Fruit fly (Drosophila melanogaster): ENCODE data around the gene Nt5a.
A peak's percentile ranks its signal among the peaks of the same experiment; 100 is the strongest.

The Nt5a gene

DNA sequence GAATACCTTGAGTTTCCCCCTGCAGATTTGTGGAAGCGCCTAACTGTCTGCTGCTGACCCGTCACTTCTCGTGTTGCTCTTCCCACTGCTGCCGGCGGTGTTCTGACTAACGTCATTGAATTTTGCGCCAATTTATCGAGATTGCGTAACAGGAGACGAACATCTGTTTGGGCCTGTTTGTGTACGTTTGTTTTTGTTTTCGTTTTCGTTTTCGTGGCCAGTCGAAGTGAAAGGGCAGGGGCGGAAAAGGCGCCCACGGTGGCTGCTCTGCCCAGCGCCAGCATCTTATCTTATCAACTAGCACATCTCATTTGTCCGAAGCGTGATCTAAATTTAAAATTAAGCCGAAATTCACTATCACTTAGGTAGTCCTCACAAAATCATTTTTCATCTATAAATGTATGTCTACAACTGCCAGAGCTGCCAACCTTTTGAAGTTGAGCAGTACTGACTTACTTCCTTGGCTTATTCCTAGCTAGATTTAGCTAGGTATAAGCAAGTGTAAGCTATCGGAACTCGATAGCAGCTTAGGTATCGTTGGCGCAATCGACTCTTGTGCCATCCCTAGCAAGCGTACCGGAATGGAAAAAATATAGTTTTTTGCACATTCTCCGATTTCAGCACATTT, at the start of gene Nt5a, which contains the start of gene Ctr9 (continued):
- no peak for TF ChIP-seq hth (optimal IDR thresholded peaks at IDR 0.05)
- no peak; the same call in 2 of the 3 replicates for TF ChIP-seq hb (GFP tag; IDR thresholded peaks at IDR 0.05; ENCODE audit: partially characterized antibody)
- peak; percentile 8 for TF ChIP-seq CG17385 (GFP tag; optimal IDR thresholded peaks at IDR 0.05)
- TF ChIP-seq Mad (GFP tag; optimal IDR thresholded peaks at IDR 0.05): peak; percentile 38
- peak; percentile 15 for TF ChIP-seq CG8944 (GFP tag; optimal IDR thresholded peaks at IDR 0.05)
- TF ChIP-seq CG12236 (GFP tag; optimal IDR thresholded peaks at IDR 0.05): no peak
- TF ChIP-seq CG6683 (GFP tag; optimal IDR thresholded peaks at IDR 0.05): peak; percentile 31
- peak; percentile 16; the same call in 1 of the 2 replicates for TF ChIP-seq CG42726 (GFP tag; IDR thresholded peaks at IDR 0.05; ENCODE audit: partially characterized antibody)
- peak; percentile 15 for TF ChIP-seq NC2β (GFP tag; optimal IDR thresholded peaks at IDR 0.05)
- TF ChIP-seq CG4617 (GFP tag; optimal IDR thresholded peaks at IDR 0.05; ENCODE audit: borderline replicate concordance): peak; percentile 98
- peak; percentile 5 for TF ChIP-seq ash1 (GFP tag; optimal IDR thresholded peaks at IDR 0.05)
- no peak for TF ChIP-seq Lpt (GFP tag; optimal IDR thresholded peaks at IDR 0.05)
- no peak for TF ChIP-seq ttk (GFP tag; IDR thresholded peaks at IDR 0.05)
- no peak for TF ChIP-seq Taf1 (GFP tag; IDR thresholded peaks at IDR 0.05)
- TF ChIP-seq Antp (GFP tag; optimal IDR thresholded peaks at IDR 0.05): peak; percentile 76
- TF ChIP-seq CG13296 (GFP tag; optimal IDR thresholded peaks at IDR 0.05): peak; percentile 21
- peak; percentile 38 for TF ChIP-seq scrt (GFP tag; optimal IDR thresholded peaks at IDR 0.05)
- TF ChIP-seq ERR (GFP tag; optimal IDR thresholded peaks at IDR 0.05): peak; percentile 68
- TF ChIP-seq Dbx (GFP tag; IDR thresholded peaks at IDR 0.05): peak; percentile 68; the same call in 2 of the 3 replicates
- peak; percentile 54; the same call in 1 of the 2 replicates for TF ChIP-seq CG2129 (GFP tag; IDR thresholded peaks at IDR 0.05; ENCODE audit: partially characterized antibody)
- TF ChIP-seq slbo (GFP tag; IDR thresholded peaks at IDR 0.05): peak; percentile 80
- TF ChIP-seq Oli (tag; optimal IDR thresholded peaks at IDR 0.05): no peak
- TF ChIP-seq nmo (GFP tag; optimal IDR thresholded peaks at IDR 0.05): peak; percentile 67
- TF ChIP-seq ems (GFP tag; optimal IDR thresholded peaks at IDR 0.05): peak; percentile 56
- TF ChIP-seq sna (GFP tag; IDR thresholded peaks at IDR 0.05; ENCODE audit: partially characterized antibody): peak; percentile 64; the same call in 1 of the 2 replicates
- peak in 1 of 2 experiments; percentile 71 for TF ChIP-seq insv (GFP tag; optimal IDR thresholded peaks at IDR 0.05)
- TF ChIP-seq exex (tag; optimal IDR thresholded peaks at IDR 0.05): peak; percentile 49
- TF ChIP-seq CG10274 (GFP tag; optimal IDR thresholded peaks at IDR 0.05): no peak
- no peak for TF ChIP-seq CG9437 (GFP tag; optimal IDR thresholded peaks at IDR 0.05)
- no peak for TF ChIP-seq yki (optimal IDR thresholded peaks at IDR 0.05)
- peak; percentile 66 for TF ChIP-seq ato (GFP tag; IDR thresholded peaks at IDR 0.05; ENCODE audit: partially characterized antibody)
- peak; percentile 64 for TF ChIP-seq mirr (GFP tag; optimal IDR thresholded peaks at IDR 0.05)
- TF ChIP-seq emc (GFP tag; optimal IDR thresholded peaks at IDR 0.05): peak; percentile 6
- peak; percentile 61 for TF ChIP-seq CG17829 (tag; optimal IDR thresholded peaks at IDR 0.05)
- TF ChIP-seq CG30431 (GFP tag; optimal IDR thresholded peaks at IDR 0.05): no peak
- peak; percentile 34; the same call in 1 of the 3 replicates for TF ChIP-seq CG2889 (GFP tag; IDR thresholded peaks at IDR 0.05)
- TF ChIP-seq H15 (GFP tag; IDR thresholded peaks at IDR 0.05): no peak
- no peak for TF ChIP-seq sens-2 (GFP tag; IDR thresholded peaks at IDR 0.05)
- TF ChIP-seq CG11398 (GFP tag; optimal IDR thresholded peaks at IDR 0.05): peak; percentile 45
- TF ChIP-seq CG2712 (tag; optimal IDR thresholded peaks at IDR 0.05): peak; percentile 58
- TF ChIP-seq Bteb2 (GFP tag; optimal IDR thresholded peaks at IDR 0.05): peak; percentile 72
- peak; percentile 45 for TF ChIP-seq CG7928 (GFP tag; optimal IDR thresholded peaks at IDR 0.05)
- TF ChIP-seq Sin3A (optimal IDR thresholded peaks at IDR 0.05): peak; percentile 80
- TF ChIP-seq CG32767 (GFP tag; IDR thresholded peaks at IDR 0.05): 0 out of 2 replicates have a peak, but pooled peaks have one; percentile 36
- TF ChIP-seq Hr39 (optimal IDR thresholded peaks at IDR 0.05): no peak
- peak; percentile 40 for TF ChIP-seq sd (tag; optimal IDR thresholded peaks at IDR 0.05)
- TF ChIP-seq CG13894 (tag; optimal IDR thresholded peaks at IDR 0.05): peak; percentile 76
- TF ChIP-seq CG3281 (GFP tag; optimal IDR thresholded peaks at IDR 0.05): no peak
- TF ChIP-seq bab2 (GFP tag; optimal IDR thresholded peaks at IDR 0.05): peak; percentile 59
- 0 out of 2 replicates have a peak, but pooled peaks have one; percentile 25 for TF ChIP-seq Ada2b (GFP tag; IDR thresholded peaks at IDR 0.05)
- TF ChIP-seq HmgD (GFP tag; optimal IDR thresholded peaks at IDR 0.05): peak; percentile 41
